Worm (Caenorhabditis elegans) whole organism, L2 larva: Measurements from ENCODE around the gene Y82E9BL.1.

Experiments used
- C34F6.9 ChIP-seq: fragments of 150-350 bp; optimal IDR thresholded peaks from 2 replicates; lab custom pipeline; 2014; ENCODE audit warnings: missing biosample characterization, missing genetic modification characterization
- F13H6.1 ChIP-seq: sonication (generic microtip); optimal IDR thresholded peaks from 2 replicates; lab custom pipeline; 2016; ENCODE audit warnings: missing genetic modification characterization, missing compliant biosample characterization
- R02D3.7 ChIP-seq: fragments of 150-350 bp; optimal IDR thresholded peaks from 2 replicates; lab custom pipeline; 2014; ENCODE audit warnings: missing biosample characterization, missing genetic modification characterization
- Y55F3AM.14 ChIP-seq: fragments of 200-800 bp; sonication (Bioruptor generic); optimal IDR thresholded peaks from 2 replicates; lab custom pipeline; 2018; ENCODE audit warnings: mild to moderate bottlenecking, missing genetic modification characterization, missing compliant biosample characterization
- ZK546.5 ChIP-seq: sonication (generic microtip); optimal IDR thresholded peaks from 2 replicates; lab custom pipeline; 2017; ENCODE audit warnings: missing biosample characterization, missing genetic modification characterization
- alr-1 ChIP-seq: fragments of 150-350 bp; optimal IDR thresholded peaks from 2 replicates; lab custom pipeline; 2014; ENCODE audit warnings: missing biosample characterization, missing genetic modification characterization
- aly-2 ChIP-seq: fragments of 150-350 bp; optimal IDR thresholded peaks from 2 replicates; lab custom pipeline; 2014; ENCODE audit warnings: missing biosample characterization, missing genetic modification characterization
- ceh-82 ChIP-seq: fragments of 150-350 bp; optimal IDR thresholded peaks from 2 replicates; lab custom pipeline; 2014; ENCODE audit warnings: missing biosample characterization, missing genetic modification characterization
- elt-1 ChIP-seq: fragments of 150-350 bp; optimal IDR thresholded peaks from 2 replicates; lab custom pipeline; 2014; ENCODE audit warnings: missing biosample characterization, missing genetic modification characterization
- elt-3 ChIP-seq: sonication (generic microtip); optimal IDR thresholded peaks from 2 replicates; lab custom pipeline; 2017; ENCODE audit warnings: missing biosample characterization, missing genetic modification characterization
- fos-1 ChIP-seq: fragments of 150-350 bp; optimal IDR thresholded peaks from 2 replicates; lab custom pipeline; 2014; ENCODE audit warnings: missing biosample characterization, missing genetic modification characterization
- gmeb-1 ChIP-seq: fragments of 150-350 bp; optimal IDR thresholded peaks from 2 replicates; lab custom pipeline; 2014; ENCODE audit warnings: missing biosample characterization, missing genetic modification characterization
- lin-11 ChIP-seq: fragments of 150-350 bp; sonication (generic microtip); optimal IDR thresholded peaks from 2 replicates; lab custom pipeline; 2014; ENCODE audit warnings: missing biosample characterization, missing genetic modification characterization, inconsistent platforms, mixed read lengths
- lin-39 ChIP-seq: fragments of 150-350 bp; optimal IDR thresholded peaks from 2 replicates; lab custom pipeline; 2014; ENCODE audit warnings: missing biosample characterization, missing genetic modification reagents, missing genetic modification characterization
- lsy-2 ChIP-seq, 2 experiments: fragments of 150-350 bp in 1 of 2; sonication (generic microtip) in 1 of 2; optimal IDR thresholded peaks; 2 replicates each; lab custom pipeline; 2014 to 2017; ENCODE audit warnings: missing biosample characterization in 2 of 2, missing genetic modification characterization in 2 of 2
- mab-5 ChIP-seq: fragments of 150-350 bp; optimal IDR thresholded peaks from 2 replicates; lab custom pipeline; 2014; ENCODE audit warnings: missing biosample characterization, missing genetic modification characterization
- mdl-1 ChIP-seq, 2 experiments: fragments of 150-350 bp in 1 of 2; sonication (generic microtip) in 1 of 2; optimal IDR thresholded peaks; 2 replicates each; lab custom pipeline; 2017; ENCODE audit warnings: missing biosample characterization in 2 of 2, missing genetic modification characterization in 2 of 2
- nhr-10 ChIP-seq: sonication (generic microtip); optimal IDR thresholded peaks from 2 replicates; lab custom pipeline; 2017; ENCODE audit warnings: missing biosample characterization, missing genetic modification characterization
- nhr-11 ChIP-seq: fragments of 150-350 bp; optimal IDR thresholded peaks from 2 replicates; lab custom pipeline; 2014; ENCODE audit warnings: missing biosample characterization, missing genetic modification characterization
- nhr-12 ChIP-seq: fragments of 150-350 bp; optimal IDR thresholded peaks from 2 replicates; lab custom pipeline; 2014; ENCODE audit warnings: missing biosample characterization, missing genetic modification characterization
- nhr-129 ChIP-seq: fragments of 150-350 bp; optimal IDR thresholded peaks from 2 replicates; lab custom pipeline; 2014; ENCODE audit warnings: missing biosample characterization, missing genetic modification characterization
- nhr-21 ChIP-seq: fragments of 150-350 bp; optimal IDR thresholded peaks from 2 replicates; lab custom pipeline; 2014; ENCODE audit warnings: missing biosample characterization, missing genetic modification characterization
- nhr-23 ChIP-seq: fragments of 150-350 bp; optimal IDR thresholded peaks from 2 replicates; lab custom pipeline; 2014; ENCODE audit warnings: missing biosample characterization, missing genetic modification reagents, missing genetic modification characterization
- nhr-25 ChIP-seq: fragments of 150-350 bp; sonication (generic microtip); optimal IDR thresholded peaks from 3 replicates; lab custom pipeline; 2014; ENCODE audit warnings: missing biosample characterization, missing genetic modification characterization
- nhr-6 ChIP-seq: fragments of 150-350 bp; optimal IDR thresholded peaks from 2 replicates; lab custom pipeline; 2014; ENCODE audit warnings: missing biosample characterization, missing genetic modification characterization
- peb-1 ChIP-seq: fragments of 150-350 bp; optimal IDR thresholded peaks from 2 replicates; lab custom pipeline; 2014; ENCODE audit warnings: missing biosample characterization, missing genetic modification characterization
- skn-1 ChIP-seq: sonication (generic microtip); optimal IDR thresholded peaks from 2 replicates; lab custom pipeline; 2017; ENCODE audit warnings: missing biosample characterization, missing genetic modification characterization
- sma-3 ChIP-seq: sonication (generic microtip); optimal IDR thresholded peaks from 2 replicates; lab custom pipeline; 2016; ENCODE audit warnings: missing genetic modification reagents, missing genetic modification characterization, missing compliant biosample characterization
- sma-9 ChIP-seq, 2 experiments: fragments of 150-350 bp in 1 of 2; sonication (generic microtip) in 1 of 2; optimal IDR thresholded peaks; 2 replicates each; lab custom pipeline; 2014 to 2016; ENCODE audit warnings: missing genetic modification characterization in 2 of 2, mild to moderate bottlenecking in 1 of 2, missing biosample characterization in 1 of 2, missing compliant biosample characterization in 1 of 2, missing genetic modification reagents in 1 of 2, moderate library complexity in 1 of 2
- unc-39 ChIP-seq: fragments of 150-350 bp; optimal IDR thresholded peaks from 2 replicates; lab custom pipeline; 2014; ENCODE audit warnings: missing biosample characterization, missing genetic modification characterization
- unc-55 ChIP-seq: fragments of 150-350 bp; sonication (generic microtip); optimal IDR thresholded peaks from 3 replicates; lab custom pipeline; 2014; ENCODE audit warnings: missing biosample characterization, missing genetic modification reagents, missing genetic modification characterization
- unc-62 ChIP-seq: fragments of 150-350 bp; optimal IDR thresholded peaks from 2 replicates; lab custom pipeline; 2014; ENCODE audit warnings: missing biosample characterization, missing genetic modification reagents, missing genetic modification characterization
- zag-1 ChIP-seq: fragments of 150-350 bp; optimal IDR thresholded peaks from 2 replicates; lab custom pipeline; 2014; ENCODE audit warnings: missing biosample characterization, missing genetic modification characterization
- ztf-1 ChIP-seq: fragments of 200-800 bp; sonication (Bioruptor generic); conservative IDR thresholded peaks from 2 replicates; pipeline ENCODE4 v1.3.6; 2022; ENCODE audit warnings: missing genetic modification characterization, missing compliant biosample characterization
- ztf-11 ChIP-seq: sonication (generic microtip); optimal IDR thresholded peaks from 2 replicates; lab custom pipeline; 2017; ENCODE audit warnings: missing biosample characterization, missing genetic modification characterization
- ztf-4 ChIP-seq: fragments of 150-350 bp; optimal IDR thresholded peaks from 2 replicates; lab custom pipeline; 2014; ENCODE audit warnings: missing biosample characterization, missing genetic modification characterization

Y82E9BL.1 gene

ce11 chrIII:1345694-1346093 lies 9.5 kb downstream of the Y82E9BL.1 start, which contains the start of gene Y82E9BL.6:
TSS of gene Y82E9BL.6 (minus strand) at chrIII:1345794.
- no peak for TF ChIP-seq skn-1 (tag; lab: Kevin White, UChicago)
- TF ChIP-seq nhr-129 (tag; lab: Kevin White, UChicago): no peak
- TF ChIP-seq Y55F3AM.14: no peak
- TF ChIP-seq unc-55 (GFP tag; lab: Kevin White, UChicago): no peak
- TF ChIP-seq gmeb-1 (tag; lab: Kevin White, UChicago): no peak
- no peak for TF ChIP-seq nhr-21 (tag; lab: Kevin White, UChicago)
- TF ChIP-seq nhr-10 (tag; lab: Kevin White, UChicago): no peak
- no peak for TF ChIP-seq nhr-12 (tag; lab: Kevin White, UChicago)
- TF ChIP-seq ceh-82 (tag; lab: Kevin White, UChicago): no peak
- no peak for TF ChIP-seq sma-3 (GFP tag; lab: Kevin White, UChicago)
- TF ChIP-seq C34F6.9 (tag; lab: Kevin White, UChicago): no peak
- TF ChIP-seq unc-62 (GFP tag; lab: Kevin White, UChicago): no peak
- TF ChIP-seq nhr-6 (tag; lab: Kevin White, UChicago): no peak
- no peak for TF ChIP-seq lsy-2 (tag; optimal IDR thresholded peaks at IDR 0.05; lab: Kevin White, UChicago)
- no peak for TF ChIP-seq peb-1 (tag; lab: Kevin White, UChicago)

ce11 chrIII:1342919-1343419 lies 12.3 kb downstream of the Y82E9BL.1 start, which contains the start of gene fbxa-27:
TSS of gene fbxa-27 (plus strand) at chrIII:1342969.
- TF ChIP-seq sma-9 (GFP tag; optimal IDR thresholded peaks at IDR 0.05; lab: Kevin White, UChicago) (no peak), sma-9 (tag; optimal IDR thresholded peaks at IDR 0.05; lab: Kevin White, UChicago) (no peak), ZK546.5 (tag; lab: Kevin White, UChicago) (no peak)

- TF ChIP-seq nhr-11 (tag; lab: Kevin White, UChicago) (no peak), fos-1 (tag; lab: Kevin White, UChicago) (peak; percentile 48)
Observed at ce11 chrIII:1342488-1342887, 12.7 kb downstream of the Y82E9BL.1 start, which contains the start of gene fbxa-26. TSS of gene fbxa-26 (minus strand) at chrIII:1342522.

ce11 chrIII:1340240-1340639 lies 15.0 kb downstream of the Y82E9BL.1 start, which contains the start of gene fbxa-5:
TSS of gene fbxa-5 (minus strand) at chrIII:1340340.
- TF ChIP-seq unc-39 (tag; lab: Kevin White, UChicago) (no peak), ztf-4 (tag; lab: Kevin White, UChicago) (no peak), alr-1 (no peak), elt-1 (tag; lab: Kevin White, UChicago) (no peak), ztf-11 (tag; lab: Kevin White, UChicago) (no peak), nhr-25 (tag; lab: Kevin White, UChicago) (no peak), F13H6.1 (tag; lab: Kevin White, UChicago) (no peak), nhr-129 (tag; lab: Kevin White, UChicago) (no peak), nhr-6 (tag; lab: Kevin White, UChicago) (no peak), ztf-1 (GFP tag; lab: Robert Waterston, UW) (no peak), lin-39 (tag; lab: Kevin White, UChicago) (no peak), peb-1 (tag; lab: Kevin White, UChicago) (no peak), skn-1 (tag; lab: Kevin White, UChicago) (no peak), nhr-11 (tag; lab: Kevin White, UChicago) (no peak), lin-11 (tag; lab: Kevin White, UChicago) (no peak)
- TF ChIP-seq, all 48 proteins: peak for 0

- TF ChIP-seq peb-1 (tag; lab: Kevin White, UChicago): no peak
- TF ChIP-seq fos-1 (tag; lab: Kevin White, UChicago): peak; percentile 60
- TF ChIP-seq ceh-82 (tag; lab: Kevin White, UChicago): no peak
- TF ChIP-seq, all 48 proteins: peak for 1
Observed at ce11 chrIII:1331894-1332293, 23.3 kb downstream of the Y82E9BL.1 start, which contains the start of gene Y82E9BL.19. TSS of gene Y82E9BL.19 (plus strand) at chrIII:1332016.

- TF ChIP-seq nhr-21 (tag; lab: Kevin White, UChicago) (no peak), nhr-23 (tag; lab: Kevin White, UChicago) (no peak), mdl-1 (tag; optimal IDR thresholded peaks at IDR 0.05; lab: Kevin White, UChicago) (no peak), Y55F3AM.14 (no peak), R02D3.7 (tag; lab: Kevin White, UChicago) (no peak), mab-5 (tag; lab: Kevin White, UChicago) (no peak), lin-11 (tag; lab: Kevin White, UChicago) (no peak), zag-1 (no peak), peb-1 (tag; lab: Kevin White, UChicago) (no peak), gmeb-1 (tag; lab: Kevin White, UChicago) (no peak), nhr-11 (tag; lab: Kevin White, UChicago) (no peak), aly-2 (tag; lab: Kevin White, UChicago) (no peak), sma-9 (GFP tag; optimal IDR thresholded peaks at IDR 0.05; lab: Kevin White, UChicago) (no peak), sma-9 (tag; optimal IDR thresholded peaks at IDR 0.05; lab: Kevin White, UChicago) (no peak), elt-1 (tag; lab: Kevin White, UChicago) (no peak), lin-39 (tag; lab: Kevin White, UChicago) (no peak), ZK546.5 (tag; lab: Kevin White, UChicago) (no peak), elt-3 (tag; lab: Kevin White, UChicago) (no peak), alr-1 (no peak), unc-39 (tag; lab: Kevin White, UChicago) (no peak)
Observed at ce11 chrIII:1326490-1326889, 28.7 kb downstream of the Y82E9BL.1 start, which contains the start of gene Y82E9BL.18. TSS of gene Y82E9BL.18 (plus strand) at chrIII:1326790.
